Worm (Caenorhabditis elegans): Measurements from ENCODE around the gene lin-45.

DNA sequence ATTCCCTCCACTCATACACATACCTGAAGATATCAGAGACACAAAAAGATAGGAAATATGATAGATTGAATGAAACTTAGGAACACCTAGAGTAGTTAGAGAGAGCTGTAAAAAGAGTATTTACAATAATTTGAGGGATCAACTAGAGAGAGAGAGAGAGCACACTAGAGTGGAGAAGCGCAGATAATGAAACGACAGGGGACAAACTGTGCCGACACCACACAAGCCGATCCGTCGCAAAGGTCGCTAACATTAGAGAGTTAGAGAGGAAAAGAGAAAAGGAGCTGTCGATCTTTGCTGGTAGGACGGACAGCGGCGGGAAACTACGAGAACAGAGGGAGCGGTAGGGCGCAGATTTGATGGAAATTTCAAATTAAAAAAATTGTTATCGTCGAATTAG is 36.8 kb upstream of the lin-45 start, which contains the start of gene dyci-1:
- TF ChIP-seq ztf-29 (GFP tag; IDR thresholded peaks at IDR 0.05) (no peak), T22C8.4 (GFP tag; IDR thresholded peaks at IDR 0.05) (no peak), tab-1 (GFP tag; IDR thresholded peaks at IDR 0.05) (no peak), med-1 (GFP tag; optimal IDR thresholded peaks at IDR 0.05; ENCODE audit: insufficient read depth) (no peak), flt-1 (GFP tag; IDR thresholded peaks at IDR 0.05) (no peak)
